Worm (Caenorhabditis elegans) whole organism, mixed stage, embryonic: ENCODE results near the gene nhr-237.

Source experiments
- bed-3 ChIP-seq: fragments of 200-800 bp; sonication (Bioruptor generic); optimal IDR thresholded peaks from 3 replicates; lab custom pipeline; 2018; ENCODE audit warnings: mild to moderate bottlenecking, missing genetic modification characterization, moderate library complexity, missing compliant biosample characterization
- elt-1 ChIP-seq: sonication (generic microtip); optimal IDR thresholded peaks from 2 replicates; lab custom pipeline; 2017; ENCODE audit warnings: missing genetic modification characterization, mild to moderate bottlenecking, missing compliant biosample characterization, antibody characterized with exemption, moderate library complexity, borderline replicate concordance; ENCODE audit not compliant: insufficient read depth
- lin-13 ChIP-seq: fragments of 150-350 bp; optimal IDR thresholded peaks from 2 replicates; lab custom pipeline; 2014; ENCODE audit warnings: missing biosample characterization, missing genetic modification characterization
- lsy-2 ChIP-seq: fragments of 150-350 bp; optimal IDR thresholded peaks from 2 replicates; lab custom pipeline; 2014; ENCODE audit warnings: missing biosample characterization, missing genetic modification characterization
- nhr-12 ChIP-seq: fragments of 150-350 bp; optimal IDR thresholded peaks from 2 replicates; lab custom pipeline; 2014; ENCODE audit warnings: missing biosample characterization, missing genetic modification characterization
- nhr-237 ChIP-seq: fragments of 150-350 bp; optimal IDR thresholded peaks from 2 replicates; lab custom pipeline; 2014; ENCODE audit warnings: missing biosample characterization, missing genetic modification characterization
- nhr-28 ChIP-seq: fragments of 150-350 bp; optimal IDR thresholded peaks from 2 replicates; lab custom pipeline; 2014; ENCODE audit warnings: missing biosample characterization, missing genetic modification characterization
- pha-4 ChIP-seq: fragments of 150-350 bp; optimal IDR thresholded peaks from 2 replicates; lab custom pipeline; 2018; ENCODE audit warnings: missing biosample characterization, missing genetic modification reagents, missing genetic modification characterization
- sem-2 ChIP-seq: fragments of 200-800 bp; sonication (Bioruptor generic); optimal IDR thresholded peaks from 2 replicates; lab custom pipeline; 2018; ENCODE audit warnings: mild to moderate bottlenecking, missing genetic modification characterization, missing compliant biosample characterization
- snpc-4 ChIP-seq: fragments of 150-350 bp; optimal IDR thresholded peaks from 2 replicates; lab custom pipeline; 2014; ENCODE audit warnings: missing biosample characterization, missing genetic modification characterization
- sptf-1 ChIP-seq: sonication (generic microtip); optimal IDR thresholded peaks from 2 replicates; lab custom pipeline; 2017; ENCODE audit warnings: mild to moderate bottlenecking, missing genetic modification characterization, moderate library complexity, missing compliant biosample characterization
- unc-39 ChIP-seq: fragments of 150-350 bp; optimal IDR thresholded peaks from 2 replicates; lab custom pipeline; 2014; ENCODE audit warnings: missing biosample characterization, missing genetic modification characterization
- unc-62 ChIP-seq: fragments of 150-350 bp; optimal IDR thresholded peaks from 2 replicates; lab custom pipeline; 2014; ENCODE audit warnings: missing biosample characterization, missing genetic modification reagents, missing genetic modification characterization
- ztf-11 ChIP-seq: fragments of 150-350 bp; optimal IDR thresholded peaks from 2 replicates; lab custom pipeline; 2014; ENCODE audit warnings: missing biosample characterization, missing genetic modification characterization

ce11 chrV:1631717-1632116 lies 5.1 kb upstream of the nhr-237 start, which contains the start of gene irld-17:
- TF ChIP-seq lin-13 (tag; lab: Kevin White, UChicago): no peak
- TF ChIP-seq elt-1 (tag; lab: Kevin White, UChicago): no peak
- TF ChIP-seq nhr-12: no peak
- no peak for TF ChIP-seq sptf-1 (tag; lab: Kevin White, UChicago)
- TF ChIP-seq pha-4: no peak
- TF ChIP-seq lsy-2 (tag; lab: Kevin White, UChicago): no peak
- TF ChIP-seq sem-2 (GFP tag; lab: Kevin White, UChicago): no peak
- no peak for TF ChIP-seq nhr-237 (tag; lab: Kevin White, UChicago)
- no peak for TF ChIP-seq unc-39
- no peak for TF ChIP-seq snpc-4
- no peak for TF ChIP-seq bed-3 (GFP tag; lab: Kevin White, UChicago)
- no peak for TF ChIP-seq nhr-28 (tag; lab: Kevin White, UChicago)
- no peak for TF ChIP-seq unc-62 (GFP tag; lab: Kevin White, UChicago)
- TF ChIP-seq ztf-11 (tag; lab: Kevin White, UChicago): no peak
